Worm (Caenorhabditis elegans): Measurements from ENCODE around the gene sri-54.

ce11 chrII:3172176-3172575, 34.5 kb upstream of the sri-54 start, which contains the start of gene Y27F2A.10:
- no peak for TF ChIP-seq klf-2 (GFP tag; conservative IDR thresholded peaks at IDR 0.05)
- TF ChIP-seq ztf-29 (GFP tag; IDR thresholded peaks at IDR 0.05) = no peak
- no peak for TF ChIP-seq T22C8.4 (GFP tag; IDR thresholded peaks at IDR 0.05)
- no peak for TF ChIP-seq ztf-23 (GFP tag; IDR thresholded peaks at IDR 0.05)
- no peak for TF ChIP-seq med-1 (GFP tag; optimal IDR thresholded peaks at IDR 0.05; ENCODE audit: insufficient read depth)
- TF ChIP-seq tab-1 (GFP tag; IDR thresholded peaks at IDR 0.05) = no peak
- TF ChIP-seq flt-1 (GFP tag; IDR thresholded peaks at IDR 0.05) = no peak

All from whole organism, midembryonic.